Worm (Caenorhabditis elegans) whole organism, L3 larva: ENCODE measurements around the gene dnj-13.

Experiments used
- ama-1 ChIP-seq: fragments of 150-350 bp; optimal IDR thresholded peaks from 2 replicates; lab custom pipeline; 2018
- ceh-82 ChIP-seq: fragments of 150-350 bp; optimal IDR thresholded peaks from 2 replicates; lab custom pipeline; 2014; ENCODE audit warnings: missing biosample characterization, missing genetic modification characterization
- pha-4 ChIP-seq: fragments of 150-350 bp; optimal IDR thresholded peaks from 2 replicates; lab custom pipeline; 2014; ENCODE audit warnings: missing biosample characterization, missing genetic modification reagents, missing genetic modification characterization
- pqm-1 ChIP-seq: fragments of 150-350 bp; optimal IDR thresholded peaks from 2 replicates; lab custom pipeline; 2017; ENCODE audit warnings: missing biosample characterization, missing genetic modification characterization, inconsistent platforms

ce11 chrII:11547254-11547687 is 1.8 kb downstream of the dnj-13 start, which contains the start of gene F54D5.7:
- no peak for TF ChIP-seq pqm-1 (tag; lab: Kevin White, UChicago)
- TF ChIP-seq ama-1 (lab: Kevin White, UChicago), result peak; percentile 100
- TF ChIP-seq ceh-82 (tag; lab: Kevin White, UChicago), result no peak
- TF ChIP-seq pha-4, result peak; percentile 52
